Worm (Caenorhabditis elegans) whole organism, young adult: ENCODE data around the gene hlh-8.

Experiments used
- B0035.1 ChIP-seq: sonication (generic microtip); optimal IDR thresholded peaks from 2 replicates; lab custom pipeline; 2016; ENCODE audit warnings: missing genetic modification characterization, mild to moderate bottlenecking, missing compliant biosample characterization, missing genotype, missing genetic modification reagents
- F10E7.11 ChIP-seq: sonication (generic microtip); optimal IDR thresholded peaks from 2 replicates; lab custom pipeline; 2017; ENCODE audit warnings: mild to moderate bottlenecking, missing genetic modification characterization, moderate library complexity, missing compliant biosample characterization
- F52B5.7 ChIP-seq: sonication (generic microtip); optimal IDR thresholded peaks from 2 replicates; lab custom pipeline; 2016; ENCODE audit warnings: mild to moderate bottlenecking, missing genetic modification characterization, missing compliant biosample characterization
- Y53G8AR.9 ChIP-seq: fragments of 200-800 bp; sonication (Bioruptor generic); conservative IDR thresholded peaks from 2 replicates; pipeline ENCODE4 v1.3.6; 2022; ENCODE audit warnings: missing genetic modification reagents, missing genetic modification characterization, missing compliant biosample characterization
- Y67H2A.10 ChIP-seq: fragments of 200-800 bp; sonication (Bioruptor generic); conservative IDR thresholded peaks from 2 replicates; pipeline ENCODE4 v1.3.6; 2022; ENCODE audit warnings: missing genetic modification reagents, missing genetic modification characterization, missing compliant biosample characterization
- atf-7 ChIP-seq: sonication (generic microtip); optimal IDR thresholded peaks from 2 replicates; lab custom pipeline; 2017; ENCODE audit warnings: mild to moderate bottlenecking, missing genetic modification characterization, missing compliant biosample characterization
- athp-1 ChIP-seq: sonication (generic microtip); optimal IDR thresholded peaks from 2 replicates; lab custom pipeline; 2017; ENCODE audit warnings: mild to moderate bottlenecking, missing genetic modification characterization, missing compliant biosample characterization
- attf-3 ChIP-seq: fragments of 200-800 bp; sonication (Bioruptor generic); conservative IDR thresholded peaks from 2 replicates; pipeline ENCODE4 v1.3.6; 2022; ENCODE audit warnings: missing genetic modification reagents, missing genetic modification characterization, missing compliant biosample characterization
- attf-5 ChIP-seq: fragments of 200-800 bp; sonication (Bioruptor generic); optimal IDR thresholded peaks from 2 replicates; lab custom pipeline; 2018; ENCODE audit warnings: mild to moderate bottlenecking, missing genetic modification characterization, missing compliant biosample characterization
- attf-6 ChIP-seq: fragments of 200-800 bp; sonication (Bioruptor generic); IDR thresholded peaks from 2 replicates; pipeline ENCODE4 v1.3.6; 2022; ENCODE audit warnings: missing genetic modification reagents, missing genetic modification characterization, missing compliant biosample characterization
- bed-2 ChIP-seq: fragments of 200-800 bp; sonication (Bioruptor generic); IDR thresholded peaks from 2 replicates; pipeline ENCODE4 v1.3.6; 2022; ENCODE audit warnings: missing genetic modification reagents, missing genetic modification characterization, missing compliant biosample characterization
- cebp-1 ChIP-seq, 2 experiments: fragments of 200-800 bp in 1 of 2; sonication (Bioruptor generic) in 1 of 2; sonication (generic microtip) in 1 of 2; IDR thresholded peaks in 1 of 2; optimal IDR thresholded peaks in 1 of 2; 2 replicates each; pipeline versions ENCODE4 v1.3.6 to Lab custom; 2017 to 2022; ENCODE audit warnings: missing compliant biosample characterization in 2 of 2, missing genetic modification characterization in 2 of 2, mild to moderate bottlenecking in 1 of 2, missing genetic modification reagents in 1 of 2, moderate library complexity in 1 of 2
- ceh-40 ChIP-seq: fragments of 200-800 bp; sonication (Bioruptor generic); IDR thresholded peaks from 2 replicates; pipeline ENCODE4 v1.3.6; 2022; ENCODE audit warnings: missing genetic modification characterization, missing compliant biosample characterization
- ceh-58 ChIP-seq: fragments of 200-800 bp; sonication (Bioruptor generic); IDR thresholded peaks from 2 replicates; pipeline ENCODE4 v1.3.6; 2022; ENCODE audit warnings: missing genetic modification characterization, missing compliant biosample characterization
- ceh-91 ChIP-seq: fragments of 200-800 bp; sonication (Bioruptor generic); IDR thresholded peaks from 2 replicates; pipeline ENCODE4 v1.3.6; 2022; ENCODE audit warnings: missing genetic modification reagents, missing genetic modification characterization, missing compliant biosample characterization
- die-1 ChIP-seq: sonication (generic microtip); optimal IDR thresholded peaks from 2 replicates; lab custom pipeline; 2016; ENCODE audit warnings: missing genotype, mild to moderate bottlenecking, missing genetic modification characterization, missing compliant biosample characterization
- efl-1 ChIP-seq: fragments of 150-350 bp; optimal IDR thresholded peaks from 2 replicates; lab custom pipeline; 2014; ENCODE audit warnings: missing biosample characterization, missing genetic modification reagents, missing genetic modification characterization
- hlh-12 ChIP-seq: sonication (generic microtip); optimal IDR thresholded peaks from 2 replicates; lab custom pipeline; 2016; ENCODE audit warnings: missing genetic modification characterization, missing compliant biosample characterization
- lag-1 ChIP-seq: fragments of 200-800 bp; sonication (Bioruptor generic); IDR thresholded peaks from 2 replicates; pipeline ENCODE4 v1.3.6; 2022; ENCODE audit warnings: missing genetic modification reagents, missing genetic modification characterization, missing compliant biosample characterization
- lin-26 ChIP-seq: fragments of 200-800 bp; sonication (Bioruptor generic); IDR thresholded peaks from 2 replicates; pipeline ENCODE4 v1.3.6; 2022; ENCODE audit warnings: missing genetic modification reagents, missing genetic modification characterization, missing compliant biosample characterization
- lin-40 ChIP-seq: sonication (generic microtip); optimal IDR thresholded peaks from 2 replicates; lab custom pipeline; 2016; ENCODE audit warnings: missing genetic modification characterization, mild to moderate bottlenecking, missing compliant biosample characterization, missing genotype, missing genetic modification reagents
- lir-1 ChIP-seq: fragments of 200-800 bp; sonication (Bioruptor generic); conservative IDR thresholded peaks from 2 replicates; pipeline ENCODE4 v1.3.6; 2022; ENCODE audit warnings: missing genetic modification reagents, missing genetic modification characterization, missing compliant biosample characterization
- lsl-1 ChIP-seq: fragments of 200-800 bp; sonication (Bioruptor generic); optimal IDR thresholded peaks from 2 replicates; lab custom pipeline; 2018; ENCODE audit warnings: mild to moderate bottlenecking, missing genetic modification characterization, moderate library complexity, missing compliant biosample characterization
- mes-4 ChIP-seq: sonication (generic microtip); optimal IDR thresholded peaks from 2 replicates; lab custom pipeline; 2016; ENCODE audit warnings: missing genotype, missing genetic modification characterization, missing compliant biosample characterization
- nfya-2 ChIP-seq: fragments of 200-800 bp; sonication (Bioruptor generic); IDR thresholded peaks from 2 replicates; pipeline ENCODE4 v1.3.6; 2022; ENCODE audit warnings: missing genetic modification reagents, missing genetic modification characterization, missing compliant biosample characterization
- nhr-80 ChIP-seq: sonication (generic microtip); optimal IDR thresholded peaks from 2 replicates; lab custom pipeline; 2016; ENCODE audit warnings: missing genetic modification characterization, missing compliant biosample characterization
- pbrm-1 ChIP-seq: fragments of 200-800 bp; sonication (Bioruptor generic); IDR thresholded peaks from 2 replicates; pipeline ENCODE4 v1.3.6; 2022; ENCODE audit warnings: missing genetic modification reagents, missing genetic modification characterization, missing compliant biosample characterization
- pha-4 ChIP-seq: fragments of 150-350 bp; sonication (generic microtip); optimal IDR thresholded peaks from 2 replicates; lab custom pipeline; 2014; ENCODE audit warnings: missing biosample characterization, missing genetic modification reagents, missing genetic modification characterization
- sdz-38 ChIP-seq: sonication (generic microtip); optimal IDR thresholded peaks from 2 replicates; lab custom pipeline; 2016; ENCODE audit warnings: missing genotype, missing genetic modification characterization, missing compliant biosample characterization
- snpc-1.3 ChIP-seq: sonication (generic microtip); optimal IDR thresholded peaks from 2 replicates; lab custom pipeline; 2017; ENCODE audit warnings: missing genetic modification characterization, mild to moderate bottlenecking, missing compliant biosample characterization, antibody characterized with exemption, moderate library complexity, missing genotype, missing genetic modification reagents; ENCODE audit not compliant: insufficient read depth
- snpc-4 ChIP-seq, 5 experiments: fragments of 150-350 bp in 1 of 5; sonication (generic microtip) in 4 of 5; optimal IDR thresholded peaks; 2 replicates each; lab custom pipeline; 2014 to 2018; ENCODE audit warnings: missing genetic modification characterization in 5 of 5, missing biosample characterization in 3 of 5, antibody characterized with exemption in 2 of 5, mild to moderate bottlenecking in 2 of 5, missing compliant biosample characterization in 2 of 5, missing genotype in 2 of 5, moderate library complexity in 2 of 5, missing genetic modification reagents in 1 of 5
- tbp1 ChIP-seq: fragments of 200-800 bp; sonication (Bioruptor generic); optimal IDR thresholded peaks from 2 replicates; lab custom pipeline; 2018; ENCODE audit warnings: mild to moderate bottlenecking, missing genetic modification characterization, missing compliant biosample characterization
- tlf-1 ChIP-seq: fragments of 200-800 bp; sonication (Bioruptor generic); optimal IDR thresholded peaks from 2 replicates; lab custom pipeline; 2018; ENCODE audit warnings: mild to moderate bottlenecking, missing genetic modification characterization, missing compliant biosample characterization
- ztf-22 ChIP-seq: fragments of 200-800 bp; sonication (Bioruptor generic); optimal IDR thresholded peaks from 2 replicates; lab custom pipeline; 2018; ENCODE audit warnings: mild to moderate bottlenecking, missing genetic modification characterization, moderate library complexity, missing compliant biosample characterization
- ztf-28 ChIP-seq: fragments of 200-800 bp; sonication (Bioruptor generic); IDR thresholded peaks from 2 replicates; pipeline ENCODE4 v1.3.6; 2022; ENCODE audit warnings: missing genetic modification reagents, missing genetic modification characterization, missing compliant biosample characterization

The hlh-8 gene

ce11 chrX:8116157-8116556, at the start of gene hlh-8:
Gene hlh-8 (plus strand): TSS chrX:8116457.
- TF ChIP-seq pbrm-1 (GFP tag; lab: Robert Waterston, UW) (no peak), F10E7.11 (tag; lab: Kevin White, UChicago) (no peak), efl-1 (GFP tag; lab: Kevin White, UChicago) (no peak), nfya-2 (GFP tag; lab: Robert Waterston, UW) (no peak), B0035.1 (tag; lab: Kevin White, UChicago) (no peak)
- TF ChIP-seq, all 124 proteins: peak for 0

ce11 chrX:8067268-8067667, 49.0 kb upstream of the hlh-8 start, which contains the start of gene C18A11.2:
Gene C18A11.2 (plus strand): TSS chrX:8067568.
- TF ChIP-seq tlf-1 (no peak), snpc-4 (GFP tag; optimal IDR thresholded peaks at IDR 0.05; lab: Kevin White, UChicago) (no peak), snpc-4 (tag; optimal IDR thresholded peaks at IDR 0.05; lab: Kevin White, UChicago) (no peak), attf-3 (GFP tag; lab: Robert Waterston, UW) (no peak), attf-6 (GFP tag; lab: Robert Waterston, UW) (no peak), ceh-40 (GFP tag; lab: Robert Waterston, UW) (no peak), Y67H2A.10 (GFP tag; lab: Robert Waterston, UW) (no peak), ztf-28 (GFP tag; lab: Robert Waterston, UW) (no peak), nfya-2 (GFP tag; lab: Robert Waterston, UW) (no peak), F52B5.7 (tag; lab: Kevin White, UChicago) (no peak), ceh-58 (GFP tag; lab: Robert Waterston, UW) (no peak), efl-1 (GFP tag; lab: Kevin White, UChicago) (no peak), lag-1 (GFP tag; lab: Robert Waterston, UW) (no peak), Y53G8AR.9 (GFP tag; lab: Robert Waterston, UW) (no peak), lir-1 (GFP tag; lab: Robert Waterston, UW) (no peak), mes-4 (no peak)

- TF ChIP-seq tbp1 (GFP tag; lab: Kevin White, UChicago) (no peak), sdz-38 (tag; lab: Kevin White, UChicago) (no peak), hlh-12 (tag; lab: Kevin White, UChicago) (no peak), snpc-1.3 (no peak), ceh-58 (GFP tag; lab: Robert Waterston, UW) (no peak), cebp-1 (GFP tag; IDR thresholded peaks at IDR 0.05; lab: Robert Waterston, UW) (peak; percentile 97), cebp-1 (tag; optimal IDR thresholded peaks at IDR 0.05; lab: Kevin White, UChicago) (peak; percentile 98), lsl-1 (GFP tag; lab: Kevin White, UChicago) (no peak), athp-1 (no peak), bed-2 (no peak), die-1 (tag; lab: Kevin White, UChicago) (no peak), ceh-91 (no peak), attf-3 (GFP tag; lab: Robert Waterston, UW) (no peak), pha-4 (peak; percentile 90), atf-7 (tag; lab: Kevin White, UChicago) (no peak), B0035.1 (tag; lab: Kevin White, UChicago) (no peak), ztf-22 (GFP tag; lab: Kevin White, UChicago) (peak; percentile 37), lin-26 (GFP tag; lab: Robert Waterston, UW) (no peak), nhr-80 (tag; lab: Kevin White, UChicago) (peak; percentile 82), lin-40 (tag; lab: Kevin White, UChicago) (no peak), attf-5 (GFP tag; lab: Kevin White, UChicago) (peak; percentile 36)
- TF ChIP-seq, all 124 proteins: peak for 5
Measured at ce11 chrX:8069293-8069692, 47.0 kb upstream of the hlh-8 start, which contains the start of gene C18A11.1. Gene C18A11.1 (plus strand): TSS chrX:8069328.
